Worm (Caenorhabditis elegans) whole organism, L4 larva: ENCODE measurements around the gene C06E7.88.

Source experiments
- F44E2.7 ChIP-seq: fragments of 200-800 bp; sonication (Bioruptor generic); IDR thresholded peaks from 2 replicates; pipeline ENCODE4 v2.1.2; 2022; ENCODE audit warnings: missing genetic modification characterization, missing compliant biosample characterization
- R02D3.7 ChIP-seq: fragments of 150-350 bp; sonication (generic microtip); optimal IDR thresholded peaks from 3 replicates; lab custom pipeline; 2014; ENCODE audit warnings: missing biosample characterization, missing genetic modification characterization
- hlh-30 ChIP-seq: sonication (generic microtip); optimal IDR thresholded peaks from 2 replicates; lab custom pipeline; 2017; ENCODE audit warnings: antibody characterized with exemption, mild to moderate bottlenecking, missing genetic modification characterization, missing compliant biosample characterization; ENCODE audit not compliant: insufficient read depth

- TF ChIP-seq F44E2.7 (GFP tag; lab: Robert Waterston, UW) (no peak), R02D3.7 (no peak), hlh-30 (tag; lab: Kevin White, UChicago) (no peak)
Measured at ce11 chrIV:5886605-5887004, 19.5 kb upstream of the C06E7.88 start.
